Worm (Caenorhabditis elegans): ENCODE data around the gene rpl-6.

DNA sequence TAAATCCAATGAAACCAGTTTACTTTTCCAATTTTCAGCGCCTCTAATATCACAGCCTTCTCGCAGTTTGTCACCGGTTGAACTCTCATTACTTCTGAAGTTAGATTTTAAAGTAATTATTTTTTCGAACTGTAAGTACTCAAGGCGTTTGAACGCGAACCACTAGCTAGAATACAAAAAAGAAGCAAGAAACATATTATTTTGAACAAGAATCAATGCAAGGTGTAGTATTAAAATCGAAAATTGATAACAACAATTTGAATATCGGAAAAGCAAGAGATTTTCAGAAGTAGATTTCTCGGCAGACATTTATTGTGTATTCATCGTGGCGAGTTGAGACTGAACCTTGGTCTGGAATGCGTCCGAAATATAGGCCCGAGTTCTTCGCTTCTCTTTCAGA lies 10.3 kb upstream of the rpl-6 start, which contains the start of gene exos-9:
- TF ChIP-seq ref-1 (GFP tag; conservative IDR thresholded peaks at IDR 0.05): no peak
- no peak for TF ChIP-seq flt-1 (GFP tag; IDR thresholded peaks at IDR 0.05)
- no peak for TF ChIP-seq klf-2 (GFP tag; conservative IDR thresholded peaks at IDR 0.05)
- TF ChIP-seq cog-1 (tag; optimal IDR thresholded peaks at IDR 0.05): no peak
- no peak for TF ChIP-seq med-1 (GFP tag; optimal IDR thresholded peaks at IDR 0.05; ENCODE audit: insufficient read depth)
- no peak for TF ChIP-seq ztf-23 (GFP tag; IDR thresholded peaks at IDR 0.05)
